Worm (Caenorhabditis elegans) whole organism, early embryonic: Measurements from ENCODE around the gene symk-1.

Source experiments
- ets-7 ChIP-seq: sonication (generic microtip); optimal IDR thresholded peaks from 2 replicates; lab custom pipeline; 2016; ENCODE audit warnings: missing genotype, missing genetic modification characterization, missing compliant biosample characterization
- flt-1 ChIP-seq: fragments of 200-800 bp; sonication (Bioruptor generic); IDR thresholded peaks from 2 replicates; pipeline ENCODE4 v1.3.6; 2022; ENCODE audit warnings: missing genetic modification characterization, missing compliant biosample characterization
- hmbx-1 ChIP-seq: sonication (generic microtip); optimal IDR thresholded peaks from 2 replicates; lab custom pipeline; 2016; ENCODE audit warnings: mild to moderate bottlenecking, missing genetic modification characterization, missing compliant biosample characterization
- hmg-4 ChIP-seq: fragments of 200-800 bp; sonication (Bioruptor generic); optimal IDR thresholded peaks from 2 replicates; lab custom pipeline; 2018; ENCODE audit warnings: mild to moderate bottlenecking, missing genetic modification characterization, missing compliant biosample characterization
- hnd-1 ChIP-seq: sonication (generic microtip); optimal IDR thresholded peaks from 2 replicates; lab custom pipeline; 2016; ENCODE audit warnings: missing genetic modification characterization, missing compliant biosample characterization
- scrt-1 ChIP-seq: fragments of 200-800 bp; sonication (Bioruptor generic); IDR thresholded peaks from 2 replicates; pipeline ENCODE4 v1.3.6; 2022; ENCODE audit warnings: missing genetic modification characterization, missing compliant biosample characterization
- tbx-37 ChIP-seq: fragments of 200-800 bp; sonication (Bioruptor generic); conservative IDR thresholded peaks from 2 replicates; pipeline ENCODE4 v1.3.6; 2022; ENCODE audit warnings: missing genetic modification reagents, missing genetic modification characterization, missing compliant biosample characterization

DNA sequence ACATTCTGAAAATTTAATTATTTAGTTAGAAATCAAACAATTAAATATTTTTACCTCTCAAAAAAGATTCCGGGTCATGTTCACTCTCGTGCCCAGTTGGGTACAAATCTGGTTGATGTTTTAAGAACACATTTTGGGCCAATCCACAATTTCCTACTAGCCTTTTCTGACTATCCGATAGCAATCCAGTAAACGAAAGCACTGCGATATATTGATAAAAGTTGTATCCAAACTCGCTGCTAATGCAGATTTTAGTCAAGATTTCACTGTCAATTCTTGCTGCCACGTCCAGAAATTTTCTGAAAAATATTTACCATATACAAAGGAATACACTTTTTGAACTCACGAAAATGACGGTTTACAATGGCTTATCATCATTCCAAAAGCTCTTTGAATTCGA, 939 bp upstream of the symk-1 start:
- no peak for TF ChIP-seq flt-1
- no peak for TF ChIP-seq tbx-37 (GFP tag; lab: Robert Waterston, UW)
- TF ChIP-seq ets-7 = no peak
- no peak for TF ChIP-seq scrt-1
- TF ChIP-seq hmg-4 (GFP tag; lab: Kevin White, UChicago) = no peak
- no peak for TF ChIP-seq hmbx-1
- TF ChIP-seq hnd-1 (tag; lab: Kevin White, UChicago) = no peak
